Worm (Caenorhabditis elegans) whole organism, L4 larva: ENCODE data around the gene ZK813.7.

Experiments used
- D1046.2 ChIP-seq: fragments of 200-800 bp; sonication (Bioruptor generic); IDR thresholded peaks from 2 replicates; pipeline ENCODE4 v1.3.6; 2022; ENCODE audit warnings: missing genetic modification characterization, missing compliant biosample characterization
- Y105C5A.15 ChIP-seq: fragments of 200-800 bp; sonication (Bioruptor generic); IDR thresholded peaks from 2 replicates; pipeline ENCODE4 v1.3.6; 2022; ENCODE audit warnings: missing genetic modification characterization, missing compliant biosample characterization
- Y5F2A.4 ChIP-seq: fragments of 200-800 bp; sonication (Bioruptor generic); optimal IDR thresholded peaks from 2 replicates; lab custom pipeline; 2018; ENCODE audit warnings: mild to moderate bottlenecking, missing genetic modification characterization, missing compliant biosample characterization
- ZK337.2 ChIP-seq: fragments of 200-800 bp; sonication (Bioruptor generic); IDR thresholded peaks from 2 replicates; pipeline ENCODE4 v1.3.6; 2022; ENCODE audit warnings: missing genetic modification reagents, missing genetic modification characterization, missing compliant biosample characterization
- aha-1 ChIP-seq: fragments of 150-350 bp; peaks from one replicate; lab custom pipeline; 2014; ENCODE audit warnings: missing biosample characterization, missing genetic modification characterization
- ama-1 ChIP-seq: fragments of 150-350 bp; optimal IDR thresholded peaks from 2 replicates; lab custom pipeline; 2014; ENCODE audit warnings: inconsistent platforms, mixed read lengths
- arid-1 ChIP-seq: fragments of 200-800 bp; sonication (Bioruptor generic); conservative IDR thresholded peaks from 2 replicates; pipeline ENCODE4 v1.3.6; 2022; ENCODE audit warnings: missing genetic modification reagents, missing genetic modification characterization, missing compliant biosample characterization
- attf-4 ChIP-seq: sonication (generic microtip); optimal IDR thresholded peaks from 3 replicates; lab custom pipeline; 2017; ENCODE audit warnings: missing biosample characterization, missing genetic modification characterization
- ceh-44 ChIP-seq: fragments of 200-800 bp; sonication (Bioruptor generic); IDR thresholded peaks from 2 replicates; pipeline ENCODE4 v1.3.6; 2022; ENCODE audit warnings: missing genetic modification reagents, missing genetic modification characterization, missing compliant biosample characterization
- dmd-6 ChIP-seq: fragments of 200-800 bp; sonication (Bioruptor generic); IDR thresholded peaks from 2 replicates; pipeline ENCODE4 v1.3.6; 2022; ENCODE audit warnings: missing genetic modification reagents, missing genetic modification characterization, missing compliant biosample characterization
- dmd-9 ChIP-seq: fragments of 200-800 bp; sonication (Bioruptor generic); IDR thresholded peaks from 2 replicates; pipeline ENCODE4 v1.3.6; 2022; ENCODE audit warnings: missing genetic modification reagents, missing genetic modification characterization, missing compliant biosample characterization
- duxl-1 ChIP-seq: sonication (generic microtip); optimal IDR thresholded peaks from 2 replicates; lab custom pipeline; 2016; ENCODE audit warnings: mild to moderate bottlenecking, missing genetic modification characterization, moderate library complexity, missing compliant biosample characterization; ENCODE audit not compliant: poor library complexity
- egl-43 ChIP-seq: fragments of 200-800 bp; sonication (Bioruptor generic); IDR thresholded peaks from 2 replicates; pipeline ENCODE4 v1.3.6; 2022; ENCODE audit warnings: missing genetic modification reagents, missing genetic modification characterization, missing compliant biosample characterization
- fkh-10 ChIP-seq: fragments of 150-350 bp; optimal IDR thresholded peaks from 2 replicates; lab custom pipeline; 2014; ENCODE audit warnings: missing biosample characterization, missing genetic modification reagents, missing genetic modification characterization
- gei-8 ChIP-seq: fragments of 200-800 bp; sonication (Bioruptor generic); optimal IDR thresholded peaks from 2 replicates; lab custom pipeline; 2018; ENCODE audit warnings: mild to moderate bottlenecking, missing genetic modification characterization, missing compliant biosample characterization
- lin-15B ChIP-seq: fragments of 150-350 bp; sonication (generic microtip); optimal IDR thresholded peaks from 3 replicates; lab custom pipeline; 2014; ENCODE audit warnings: missing biosample characterization, missing genetic modification characterization
- lin-38 ChIP-seq: fragments of 200-800 bp; sonication (Bioruptor generic); IDR thresholded peaks from 2 replicates; pipeline ENCODE4 v1.3.6; 2022; ENCODE audit warnings: missing genetic modification reagents, missing genetic modification characterization, missing compliant biosample characterization
- madf-5 ChIP-seq, 2 experiments: fragments of 200-800 bp; sonication (Bioruptor generic); IDR thresholded peaks; 2 replicates each; pipeline ENCODE4 v1.3.6; 2022; ENCODE audit warnings: missing compliant biosample characterization in 2 of 2, missing genetic modification characterization in 2 of 2
- mdl-1 ChIP-seq, 2 experiments: fragments of 150-350 bp in 1 of 2; sonication (generic microtip) in 1 of 2; optimal IDR thresholded peaks; 2 replicates each; lab custom pipeline; 2014 to 2017; ENCODE audit warnings: missing biosample characterization in 2 of 2, missing genetic modification characterization in 2 of 2
- mep-1 ChIP-seq: fragments of 150-350 bp; sonication (generic microtip); optimal IDR thresholded peaks from 3 replicates; lab custom pipeline; 2014; ENCODE audit warnings: missing biosample characterization, missing genetic modification characterization
- mxl-2 ChIP-seq: fragments of 200-800 bp; sonication (Bioruptor generic); conservative IDR thresholded peaks from 2 replicates; pipeline ENCODE4 v1.3.6; 2022; ENCODE audit warnings: missing genetic modification reagents, missing genetic modification characterization, missing compliant biosample characterization
- mxl-3 ChIP-seq: fragments of 200-800 bp; sonication (Bioruptor generic); optimal IDR thresholded peaks from 2 replicates; lab custom pipeline; 2018; ENCODE audit warnings: mild to moderate bottlenecking, missing genetic modification characterization, missing compliant biosample characterization
- nhr-48 ChIP-seq: sonication (generic microtip); optimal IDR thresholded peaks from 2 replicates; lab custom pipeline; 2016; ENCODE audit warnings: mild to moderate bottlenecking, missing genetic modification characterization, missing compliant biosample characterization
- nhr-6 ChIP-seq: fragments of 150-350 bp; optimal IDR thresholded peaks from 2 replicates; lab custom pipeline; 2014; ENCODE audit warnings: missing biosample characterization, missing genetic modification characterization
- nhr-76 ChIP-seq: fragments of 150-350 bp; optimal IDR thresholded peaks from 2 replicates; lab custom pipeline; 2014; ENCODE audit warnings: missing biosample characterization, missing genetic modification characterization
- pqm-1 ChIP-seq: sonication (generic microtip); optimal IDR thresholded peaks from 2 replicates; lab custom pipeline; 2017; ENCODE audit warnings: missing biosample characterization, missing genetic modification characterization
- rbr-2 ChIP-seq: sonication (generic microtip); optimal IDR thresholded peaks from 2 replicates; lab custom pipeline; 2016; ENCODE audit warnings: missing genotype, missing genetic modification characterization, missing compliant biosample characterization
- sdz-12 ChIP-seq: fragments of 200-800 bp; sonication (Bioruptor generic); optimal IDR thresholded peaks from 2 replicates; lab custom pipeline; 2018; ENCODE audit warnings: mild to moderate bottlenecking, missing genetic modification characterization, missing compliant biosample characterization
- spr-3 ChIP-seq: fragments of 200-800 bp; sonication (Bioruptor generic); optimal IDR thresholded peaks from 2 replicates; lab custom pipeline; 2018; ENCODE audit warnings: mild to moderate bottlenecking, missing genetic modification characterization, missing compliant biosample characterization
- tra-1 ChIP-seq: fragments of 200-800 bp; sonication (Bioruptor generic); IDR thresholded peaks from 2 replicates; pipeline ENCODE4 v1.3.6; 2022; ENCODE audit warnings: missing genetic modification reagents, missing genetic modification characterization, missing compliant biosample characterization
- unc-39 ChIP-seq: sonication (generic microtip); optimal IDR thresholded peaks from 2 replicates; lab custom pipeline; 2017; ENCODE audit warnings: missing biosample characterization, missing genetic modification characterization
- zag-1 ChIP-seq: fragments of 150-350 bp; optimal IDR thresholded peaks from 2 replicates; lab custom pipeline; 2014; ENCODE audit warnings: missing biosample characterization, missing genetic modification characterization
- zfp-3 ChIP-seq: fragments of 200-800 bp; sonication (Bioruptor generic); conservative IDR thresholded peaks from 2 replicates; pipeline ENCODE4 v1.3.6; 2022; ENCODE audit warnings: missing genetic modification reagents, missing genetic modification characterization, missing compliant biosample characterization
- ztf-11 ChIP-seq: fragments of 150-350 bp; optimal IDR thresholded peaks from 2 replicates; lab custom pipeline; 2014; ENCODE audit warnings: missing biosample characterization, missing genetic modification characterization

ZK813.7 gene

ce11 chrX:3444514-3444913 lies at the start of gene ZK813.7:
Gene ZK813.7, plus strand, starts transcription at chrX:3444814.
- TF ChIP-seq mxl-2 (GFP tag; lab: Robert Waterston, UW) (no peak), Y5F2A.4 (no peak), zag-1 (tag; lab: Kevin White, UChicago) (no peak), mdl-1 (tag; optimal IDR thresholded peaks at IDR 0.05; lab: Kevin White, UChicago) (no peak), rbr-2 (no peak), pqm-1 (tag; lab: Kevin White, UChicago) (no peak), lin-38 (GFP tag; lab: Robert Waterston, UW) (no peak)
- TF ChIP-seq, all 104 proteins: peak for 0

- TF ChIP-seq ceh-44 (GFP tag; lab: Robert Waterston, UW) = no peak
- no peak for TF ChIP-seq mxl-3 (GFP tag; lab: Kevin White, UChicago)
- TF ChIP-seq aha-1 (tag; lab: Kevin White, UChicago) = peak; percentile 29
- no peak for TF ChIP-seq lin-15B (tag; lab: Kevin White, UChicago)
- TF ChIP-seq nhr-76 (tag; lab: Kevin White, UChicago) = no peak
Measured at ce11 chrX:3396735-3397134, 47.9 kb upstream of the ZK813.7 start.

- no peak for TF ChIP-seq ztf-11 (tag; lab: Kevin White, UChicago)
Measured at ce11 chrX:3399917-3400316, 44.7 kb upstream of the ZK813.7 start, which contains the start of gene cht-1. Gene cht-1, minus strand, starts transcription at chrX:3400017.

ce11 chrX:3400387-3400786 lies 44.2 kb upstream of the ZK813.7 start:
- TF ChIP-seq dmd-9 (no peak), rbr-2 (no peak), duxl-1 (tag; lab: Kevin White, UChicago) (no peak), ama-1 (lab: Kevin White, UChicago) (no peak), madf-5 (GFP tag; IDR thresholded peaks at IDR 0.05; lab: Robert Waterston, UW) (no peak), mep-1 (tag; lab: Kevin White, UChicago) (no peak), attf-4 (tag; lab: Kevin White, UChicago) (no peak), spr-3 (GFP tag; lab: Kevin White, UChicago) (no peak), Y105C5A.15 (GFP tag; lab: Robert Waterston, UW) (no peak), unc-39 (no peak), arid-1 (GFP tag; lab: Robert Waterston, UW) (no peak), mxl-2 (GFP tag; lab: Robert Waterston, UW) (no peak), gei-8 (GFP tag; lab: Kevin White, UChicago) (no peak), egl-43 (GFP tag; lab: Robert Waterston, UW) (no peak)

ce11 chrX:3401701-3402100 lies 42.9 kb upstream of the ZK813.7 start, which contains the start of gene C04F6.9:
Gene C04F6.9, plus strand, starts transcription at chrX:3402001.
- TF ChIP-seq nhr-6 (tag; lab: Kevin White, UChicago) = no peak
- peak; percentile 25 for TF ChIP-seq aha-1 (tag; lab: Kevin White, UChicago)
- no peak for TF ChIP-seq fkh-10 (GFP tag; lab: Kevin White, UChicago)
- TF ChIP-seq D1046.2 (GFP tag; lab: Robert Waterston, UW) = peak; percentile 69; the same call in 1 of the 2 replicates
- TF ChIP-seq zag-1 (tag; lab: Kevin White, UChicago) = no peak
- no peak for TF ChIP-seq sdz-12 (GFP tag; lab: Kevin White, UChicago)

ce11 chrX:3403195-3403594 lies 41.4 kb upstream of the ZK813.7 start, which contains the start of gene vit-5:
Gene vit-5, plus strand, starts transcription at chrX:3403471.
- no peak for TF ChIP-seq fkh-10 (GFP tag; lab: Kevin White, UChicago)
- TF ChIP-seq dmd-6 (GFP tag; lab: Robert Waterston, UW) = peak; percentile 94
- 0 out of 2 replicates have a peak, but pooled peaks have one; percentile 5 for TF ChIP-seq zfp-3
- 0 out of 2 replicates have a peak, but pooled peaks have one; percentile 13 for TF ChIP-seq egl-43 (GFP tag; lab: Robert Waterston, UW)
- peak; percentile 67 for TF ChIP-seq tra-1
- TF ChIP-seq nhr-48 = peak; percentile 5
- TF ChIP-seq ZK337.2 (GFP tag; lab: Robert Waterston, UW) = no peak
